Worm (Caenorhabditis elegans) whole organism, late embryonic: ENCODE data around the gene Y39A1A.27.

ENCODE experiments used
- T23F11.4 ChIP-seq: fragments of 200-800 bp; sonication (Bioruptor generic); optimal IDR thresholded peaks from 2 replicates; lab custom pipeline; 2018; ENCODE audit warnings: mild to moderate bottlenecking, missing genetic modification characterization, missing compliant biosample characterization
- Y22D7AL.16 ChIP-seq: sonication (generic microtip); optimal IDR thresholded peaks from 2 replicates; lab custom pipeline; 2016; ENCODE audit warnings: missing genetic modification characterization, missing compliant biosample characterization
- ahr-1 ChIP-seq: sonication (generic microtip); optimal IDR thresholded peaks from 2 replicates; lab custom pipeline; 2016; ENCODE audit warnings: missing genetic modification characterization, missing compliant biosample characterization
- ama-1 ChIP-seq: fragments of 150-350 bp; optimal IDR thresholded peaks from 2 replicates; lab custom pipeline; 2014
- ceh-14 ChIP-seq: sonication (generic microtip); optimal IDR thresholded peaks from 2 replicates; lab custom pipeline; 2016; ENCODE audit warnings: missing genotype, missing genetic modification characterization, missing compliant biosample characterization
- ceh-2 ChIP-seq: sonication (generic microtip); optimal IDR thresholded peaks from 2 replicates; lab custom pipeline; 2016; ENCODE audit warnings: missing genotype, missing genetic modification characterization, missing compliant biosample characterization
- ceh-22 ChIP-seq: sonication (generic microtip); optimal IDR thresholded peaks from 2 replicates; lab custom pipeline; 2017; ENCODE audit warnings: missing biosample characterization, missing genetic modification characterization
- ceh-24 ChIP-seq: sonication (generic microtip); optimal IDR thresholded peaks from 2 replicates; lab custom pipeline; 2016; ENCODE audit warnings: mild to moderate bottlenecking, missing genetic modification characterization, missing compliant biosample characterization
- ceh-34 ChIP-seq: sonication (generic microtip); optimal IDR thresholded peaks from 2 replicates; lab custom pipeline; 2016; ENCODE audit warnings: mild to moderate bottlenecking, missing genetic modification characterization, missing compliant biosample characterization
- dmd-4 ChIP-seq: sonication (generic microtip); optimal IDR thresholded peaks from 2 replicates; lab custom pipeline; 2016; ENCODE audit warnings: borderline replicate concordance, missing genetic modification characterization, missing compliant biosample characterization
- dve-1 ChIP-seq: sonication (generic microtip); optimal IDR thresholded peaks from 2 replicates; lab custom pipeline; 2017; ENCODE audit warnings: antibody characterized with exemption, mild to moderate bottlenecking, missing genetic modification characterization, missing compliant biosample characterization
- elt-4 ChIP-seq: sonication (generic microtip); optimal IDR thresholded peaks from 2 replicates; lab custom pipeline; 2016; ENCODE audit warnings: missing genetic modification characterization, missing compliant biosample characterization
- ets-4 ChIP-seq: sonication (generic microtip); optimal IDR thresholded peaks from 2 replicates; lab custom pipeline; 2016; ENCODE audit warnings: missing genetic modification characterization, missing compliant biosample characterization
- fax-1 ChIP-seq: sonication (generic microtip); optimal IDR thresholded peaks from 2 replicates; lab custom pipeline; 2016; ENCODE audit warnings: missing genotype, missing genetic modification characterization, missing compliant biosample characterization
- fkh-10 ChIP-seq: fragments of 150-350 bp; optimal IDR thresholded peaks from 2 replicates; lab custom pipeline; 2014; ENCODE audit warnings: missing biosample characterization, missing genetic modification reagents, missing genetic modification characterization
- fkh-6 ChIP-seq: sonication (generic microtip); optimal IDR thresholded peaks from 2 replicates; lab custom pipeline; 2016; ENCODE audit warnings: missing genetic modification characterization, missing compliant biosample characterization
- gmeb-2 ChIP-seq: sonication (generic microtip); optimal IDR thresholded peaks from 2 replicates; lab custom pipeline; 2016; ENCODE audit warnings: missing genetic modification characterization, inconsistent platforms, missing compliant biosample characterization
- hlh-13 ChIP-seq: fragments of 200-800 bp; sonication (Bioruptor generic); optimal IDR thresholded peaks from 2 replicates; lab custom pipeline; 2018; ENCODE audit warnings: mild to moderate bottlenecking, missing genetic modification characterization, missing compliant biosample characterization
- hlh-6 ChIP-seq: sonication (generic microtip); optimal IDR thresholded peaks from 2 replicates; lab custom pipeline; 2016; ENCODE audit warnings: missing genotype, missing genetic modification characterization, missing compliant biosample characterization
- madf-2 ChIP-seq: sonication (generic microtip); optimal IDR thresholded peaks from 2 replicates; lab custom pipeline; 2017; ENCODE audit warnings: missing genetic modification characterization, missing compliant biosample characterization
- mec-3 ChIP-seq: sonication (generic microtip); optimal IDR thresholded peaks from 2 replicates; lab custom pipeline; 2016; ENCODE audit warnings: borderline replicate concordance, missing genetic modification characterization, missing compliant biosample characterization
- nfya-1 ChIP-seq: sonication (generic microtip); optimal IDR thresholded peaks from 2 replicates; lab custom pipeline; 2017; ENCODE audit warnings: missing genetic modification characterization, mild to moderate bottlenecking, missing compliant biosample characterization, antibody characterized with exemption, moderate library complexity
- nhr-232 ChIP-seq: sonication (generic microtip); optimal IDR thresholded peaks from 2 replicates; lab custom pipeline; 2016; ENCODE audit warnings: missing genetic modification characterization, missing compliant biosample characterization
- npax-4 ChIP-seq: sonication (generic microtip); optimal IDR thresholded peaks from 2 replicates; lab custom pipeline; 2016; ENCODE audit warnings: missing genetic modification characterization, missing compliant biosample characterization
- odd-2 ChIP-seq: sonication (generic microtip); optimal IDR thresholded peaks from 2 replicates; lab custom pipeline; 2017; ENCODE audit warnings: antibody characterized with exemption, mild to moderate bottlenecking, missing genetic modification characterization, missing compliant biosample characterization
- pag-3 ChIP-seq: sonication (generic microtip); optimal IDR thresholded peaks from 2 replicates; lab custom pipeline; 2016; ENCODE audit warnings: missing compliant biosample characterization, missing genetic modification characterization, borderline replicate concordance
- pat-9 ChIP-seq: fragments of 200-800 bp; sonication (Bioruptor generic); optimal IDR thresholded peaks from 2 replicates; lab custom pipeline; 2018; ENCODE audit warnings: mild to moderate bottlenecking, missing genetic modification characterization, moderate library complexity, missing compliant biosample characterization
- pha-2 ChIP-seq: sonication (generic microtip); optimal IDR thresholded peaks from 2 replicates; lab custom pipeline; 2017; ENCODE audit warnings: mild to moderate bottlenecking, missing genetic modification characterization, missing compliant biosample characterization
- pha-4 ChIP-seq: fragments of 150-350 bp; optimal IDR thresholded peaks from 2 replicates; lab custom pipeline; 2018; ENCODE audit warnings: missing biosample characterization, missing genetic modification reagents, missing genetic modification characterization
- sox-2 ChIP-seq: fragments of 200-800 bp; sonication (Bioruptor generic); IDR thresholded peaks from 2 replicates; pipeline ENCODE4 v1.3.6; 2022; ENCODE audit warnings: missing genetic modification reagents, missing genetic modification characterization, missing compliant biosample characterization
- ttx-3 ChIP-seq: sonication (generic microtip); optimal IDR thresholded peaks from 2 replicates; lab custom pipeline; 2016; ENCODE audit warnings: missing genetic modification reagents, missing genetic modification characterization, missing compliant biosample characterization
- unc-3 ChIP-seq, 2 experiments: fragments of 200-800 bp in 1 of 2; sonication (Bioruptor generic) in 1 of 2; sonication (generic microtip) in 1 of 2; conservative IDR thresholded peaks in 1 of 2; optimal IDR thresholded peaks in 1 of 2; 2 replicates each; pipeline versions ENCODE4 v1.3.6 to Lab custom; 2016 to 2022; ENCODE audit warnings: missing compliant biosample characterization in 2 of 2, missing genetic modification characterization in 2 of 2, missing genetic modification reagents in 1 of 2
- unc-55 ChIP-seq: sonication (generic microtip); optimal IDR thresholded peaks from 2 replicates; lab custom pipeline; 2017; ENCODE audit warnings: missing biosample characterization, missing genetic modification reagents, missing genetic modification characterization
- unc-86 ChIP-seq: sonication (generic microtip); optimal IDR thresholded peaks from 2 replicates; lab custom pipeline; 2016; ENCODE audit warnings: missing genetic modification characterization, missing compliant biosample characterization
- ztf-16 ChIP-seq: sonication (generic microtip); optimal IDR thresholded peaks from 2 replicates; lab custom pipeline; 2017; ENCODE audit warnings: missing genetic modification characterization, missing compliant biosample characterization

Gene Y39A1A.27

ce11 chrIII:10599699-10600098, 39.1 kb upstream of the Y39A1A.27 start (continued):
- peak; percentile 4 for TF ChIP-seq ceh-14 (tag; lab: Kevin White, UChicago)
- TF ChIP-seq odd-2 (tag; lab: Kevin White, UChicago): no peak
- no peak for TF ChIP-seq Y22D7AL.16 (tag; lab: Kevin White, UChicago)
- no peak for TF ChIP-seq pag-3 (tag; lab: Kevin White, UChicago)
- no peak for TF ChIP-seq pha-2

ce11 chrIII:10600138-10600626, 38.6 kb upstream of the Y39A1A.27 start, which contains the start of gene epg-6:
Gene epg-6 (minus strand): TSS chrIII:10600188.
- TF ChIP-seq nfya-1 (tag; lab: Kevin White, UChicago): no peak
- TF ChIP-seq sox-2 (GFP tag; lab: Robert Waterston, UW): no peak
- no peak for TF ChIP-seq pat-9 (tag; lab: Kevin White, UChicago)
- no peak for TF ChIP-seq ceh-14 (tag; lab: Kevin White, UChicago)
- TF ChIP-seq pag-3 (tag; lab: Kevin White, UChicago): no peak
- TF ChIP-seq mec-3: no peak
- TF ChIP-seq pha-4 (tag; lab: Kevin White, UChicago): no peak
- no peak for TF ChIP-seq hlh-6 (tag; lab: Kevin White, UChicago)
- no peak for TF ChIP-seq fkh-6 (tag; lab: Kevin White, UChicago)
- TF ChIP-seq pha-2: no peak
- no peak for TF ChIP-seq ztf-16 (tag; lab: Kevin White, UChicago)
- TF ChIP-seq T23F11.4 (GFP tag; lab: Kevin White, UChicago): no peak
- no peak for TF ChIP-seq unc-86 (tag; lab: Kevin White, UChicago)
- TF ChIP-seq elt-4 (tag; lab: Kevin White, UChicago): no peak
- TF ChIP-seq odd-2 (tag; lab: Kevin White, UChicago): no peak
- no peak for TF ChIP-seq ceh-34
- TF ChIP-seq ceh-2 (tag; lab: Kevin White, UChicago): no peak
- TF ChIP-seq unc-3 (GFP tag; conservative IDR thresholded peaks at IDR 0.05; lab: Robert Waterston, UW): no peak
- TF ChIP-seq unc-3 (tag; optimal IDR thresholded peaks at IDR 0.05; lab: Kevin White, UChicago): no peak
- TF ChIP-seq ttx-3 (tag; lab: Kevin White, UChicago): no peak

- no peak for TF ChIP-seq elt-4 (tag; lab: Kevin White, UChicago)
- no peak for TF ChIP-seq ets-4
- TF ChIP-seq pat-9 (tag; lab: Kevin White, UChicago): no peak
- no peak for TF ChIP-seq ztf-16 (tag; lab: Kevin White, UChicago)
- no peak for TF ChIP-seq dve-1 (tag; lab: Kevin White, UChicago)
- no peak for TF ChIP-seq unc-86 (tag; lab: Kevin White, UChicago)
- no peak for TF ChIP-seq ahr-1 (tag; lab: Kevin White, UChicago)
- no peak for TF ChIP-seq nhr-232 (tag; lab: Kevin White, UChicago)
- TF ChIP-seq ceh-24 (tag; lab: Kevin White, UChicago): no peak
- no peak for TF ChIP-seq npax-4
Observed at ce11 chrIII:10600894-10601293, 37.9 kb upstream of the Y39A1A.27 start.

- TF ChIP-seq unc-86 (tag; lab: Kevin White, UChicago) (no peak), gmeb-2 (tag; lab: Kevin White, UChicago) (no peak), dmd-4 (tag; lab: Kevin White, UChicago) (no peak), hlh-13 (GFP tag; lab: Kevin White, UChicago) (no peak), unc-55 (no peak), fkh-10 (GFP tag; lab: Kevin White, UChicago) (no peak), madf-2 (no peak), ceh-2 (tag; lab: Kevin White, UChicago) (no peak), ceh-22 (tag; lab: Kevin White, UChicago) (no peak), fax-1 (tag; lab: Kevin White, UChicago) (no peak), ama-1 (lab: Kevin White, UChicago) (no peak), ceh-24 (tag; lab: Kevin White, UChicago) (no peak)
- TF ChIP-seq, all 69 proteins: peak for 0
Observed at ce11 chrIII:10603248-10603647, 35.5 kb upstream of the Y39A1A.27 start, which contains the start of gene Y39A1A.2. Gene Y39A1A.2 (minus strand): TSS chrIII:10603566.
